Worm (Caenorhabditis elegans) whole organism, L1 larva: ENCODE measurements around the gene daf-11.

ENCODE experiments used
- ces-1 ChIP-seq: fragments of 150-350 bp; optimal IDR thresholded peaks from 2 replicates; lab custom pipeline; 2014; ENCODE audit warnings: missing biosample characterization, missing genetic modification reagents, missing genetic modification characterization
- grh-1 ChIP-seq: fragments of 200-800 bp; sonication (Bioruptor generic); IDR thresholded peaks from 2 replicates; pipeline ENCODE4 v1.3.6; 2022; ENCODE audit warnings: missing genetic modification reagents, missing genetic modification characterization, missing compliant biosample characterization
- nhr-237 ChIP-seq: fragments of 150-350 bp; optimal IDR thresholded peaks from 2 replicates; lab custom pipeline; 2014; ENCODE audit warnings: missing biosample characterization, missing genetic modification characterization
- sox-4 ChIP-seq: sonication (generic microtip); optimal IDR thresholded peaks from 2 replicates; lab custom pipeline; 2016; ENCODE audit warnings: missing genetic modification characterization, missing compliant biosample characterization
- zag-1 ChIP-seq: fragments of 150-350 bp; optimal IDR thresholded peaks from 2 replicates; lab custom pipeline; 2014; ENCODE audit warnings: missing biosample characterization, missing genetic modification characterization

ce11 chrV:11705399-11705798, 20.5 kb downstream of the daf-11 start, which contains the start of gene ceh-32:
- no peak for TF ChIP-seq nhr-237 (tag; lab: Kevin White, UChicago)
- no peak for TF ChIP-seq zag-1 (tag; lab: Kevin White, UChicago)
- no peak for TF ChIP-seq sox-4 (tag; lab: Kevin White, UChicago)
- TF ChIP-seq ces-1: no peak
- TF ChIP-seq grh-1 (GFP tag; lab: Robert Waterston, UW): no peak
